Worm (Caenorhabditis elegans) whole organism, late embryonic: Measurements from ENCODE around the gene Y24D9B.1.
A peak's percentile ranks its signal among the peaks of the same experiment; 100 is the strongest.

ENCODE experiments used
- C08G9.2 ChIP-seq: sonication (generic microtip); optimal IDR thresholded peaks from 2 replicates; lab custom pipeline; 2016; ENCODE audit warnings: mild to moderate bottlenecking, missing genetic modification characterization, moderate library complexity, missing compliant biosample characterization
- C38D4.7 ChIP-seq: fragments of 200-800 bp; sonication (Bioruptor generic); optimal IDR thresholded peaks from 2 replicates; lab custom pipeline; 2018; ENCODE audit warnings: mild to moderate bottlenecking, missing genetic modification characterization, moderate library complexity, missing compliant biosample characterization
- F13H6.1 ChIP-seq: sonication (generic microtip); optimal IDR thresholded peaks from 2 replicates; lab custom pipeline; 2016; ENCODE audit warnings: missing genetic modification characterization, missing compliant biosample characterization
- K02D7.2 ChIP-seq: sonication (generic microtip); optimal IDR thresholded peaks from 2 replicates; lab custom pipeline; 2017; ENCODE audit warnings: mild to moderate bottlenecking, missing genetic modification characterization, missing compliant biosample characterization
- K09A11.1 ChIP-seq: sonication (generic microtip); optimal IDR thresholded peaks from 2 replicates; lab custom pipeline; 2017; ENCODE audit warnings: antibody characterized with exemption, mild to moderate bottlenecking, missing genetic modification characterization, missing compliant biosample characterization; ENCODE audit not compliant: insufficient read depth
- Y22D7AL.16 ChIP-seq: sonication (generic microtip); optimal IDR thresholded peaks from 2 replicates; lab custom pipeline; 2016; ENCODE audit warnings: missing genetic modification characterization, missing compliant biosample characterization
- ahr-1 ChIP-seq: sonication (generic microtip); optimal IDR thresholded peaks from 2 replicates; lab custom pipeline; 2016; ENCODE audit warnings: missing genetic modification characterization, missing compliant biosample characterization
- ama-1 ChIP-seq: fragments of 150-350 bp; optimal IDR thresholded peaks from 2 replicates; lab custom pipeline; 2014
- ceh-18 ChIP-seq: sonication (generic microtip); optimal IDR thresholded peaks from 2 replicates; lab custom pipeline; 2016; ENCODE audit warnings: missing genetic modification characterization, missing compliant biosample characterization
- ceh-30 ChIP-seq: fragments of 150-350 bp; optimal IDR thresholded peaks from 2 replicates; lab custom pipeline; 2014; ENCODE audit warnings: missing biosample characterization, missing genetic modification characterization
- ceh-31 ChIP-seq: sonication (generic microtip); optimal IDR thresholded peaks from 2 replicates; lab custom pipeline; 2016; ENCODE audit warnings: missing genetic modification characterization, missing compliant biosample characterization
- ceh-34 ChIP-seq: sonication (generic microtip); optimal IDR thresholded peaks from 2 replicates; lab custom pipeline; 2016; ENCODE audit warnings: mild to moderate bottlenecking, missing genetic modification characterization, missing compliant biosample characterization
- ceh-48 ChIP-seq: sonication (generic microtip); optimal IDR thresholded peaks from 2 replicates; lab custom pipeline; 2016; ENCODE audit warnings: missing genetic modification characterization, inconsistent platforms, missing compliant biosample characterization
- ceh-6 ChIP-seq: fragments of 200-800 bp; sonication (Bioruptor generic); optimal IDR thresholded peaks from 2 replicates; lab custom pipeline; 2018; ENCODE audit warnings: mild to moderate bottlenecking, missing genetic modification characterization, missing compliant biosample characterization
- che-1 ChIP-seq: sonication (generic microtip); optimal IDR thresholded peaks from 2 replicates; lab custom pipeline; 2016; ENCODE audit warnings: mild to moderate bottlenecking, missing genetic modification characterization, missing compliant biosample characterization
- elt-2 ChIP-seq: sonication (generic microtip); optimal IDR thresholded peaks from 2 replicates; lab custom pipeline; 2016; ENCODE audit warnings: missing genetic modification reagents, missing genetic modification characterization, missing compliant biosample characterization
- ets-4 ChIP-seq: sonication (generic microtip); optimal IDR thresholded peaks from 2 replicates; lab custom pipeline; 2016; ENCODE audit warnings: missing genetic modification characterization, missing compliant biosample characterization
- hlh-13 ChIP-seq: fragments of 200-800 bp; sonication (Bioruptor generic); optimal IDR thresholded peaks from 2 replicates; lab custom pipeline; 2018; ENCODE audit warnings: mild to moderate bottlenecking, missing genetic modification characterization, missing compliant biosample characterization
- hlh-15 ChIP-seq: sonication (generic microtip); optimal IDR thresholded peaks from 2 replicates; lab custom pipeline; 2016; ENCODE audit warnings: missing genetic modification characterization, missing compliant biosample characterization
- hlh-30 ChIP-seq: sonication (generic microtip); optimal IDR thresholded peaks from 2 replicates; lab custom pipeline; 2017; ENCODE audit warnings: antibody characterized with exemption, missing genetic modification characterization, missing compliant biosample characterization; ENCODE audit not compliant: insufficient read depth
- hlh-6 ChIP-seq: sonication (generic microtip); optimal IDR thresholded peaks from 2 replicates; lab custom pipeline; 2016; ENCODE audit warnings: missing genotype, missing genetic modification characterization, missing compliant biosample characterization
- hlh-8 ChIP-seq: sonication (generic microtip); optimal IDR thresholded peaks from 2 replicates; lab custom pipeline; 2016; ENCODE audit warnings: missing genotype, missing genetic modification characterization, missing compliant biosample characterization
- lim-6 ChIP-seq: sonication (generic microtip); optimal IDR thresholded peaks from 2 replicates; lab custom pipeline; 2016; ENCODE audit warnings: missing genetic modification characterization, missing compliant biosample characterization
- mec-3 ChIP-seq: sonication (generic microtip); optimal IDR thresholded peaks from 2 replicates; lab custom pipeline; 2016; ENCODE audit warnings: borderline replicate concordance, missing genetic modification characterization, missing compliant biosample characterization
- nfya-1 ChIP-seq: sonication (generic microtip); optimal IDR thresholded peaks from 2 replicates; lab custom pipeline; 2017; ENCODE audit warnings: missing genetic modification characterization, mild to moderate bottlenecking, missing compliant biosample characterization, antibody characterized with exemption, moderate library complexity
- nhr-232 ChIP-seq: sonication (generic microtip); optimal IDR thresholded peaks from 2 replicates; lab custom pipeline; 2016; ENCODE audit warnings: missing genetic modification characterization, missing compliant biosample characterization
- odd-2 ChIP-seq: sonication (generic microtip); optimal IDR thresholded peaks from 2 replicates; lab custom pipeline; 2017; ENCODE audit warnings: antibody characterized with exemption, mild to moderate bottlenecking, missing genetic modification characterization, missing compliant biosample characterization
- pag-3 ChIP-seq: sonication (generic microtip); optimal IDR thresholded peaks from 2 replicates; lab custom pipeline; 2016; ENCODE audit warnings: missing compliant biosample characterization, missing genetic modification characterization, borderline replicate concordance
- pros-1 ChIP-seq: fragments of 150-350 bp; optimal IDR thresholded peaks from 2 replicates; lab custom pipeline; 2014; ENCODE audit warnings: missing biosample characterization, missing genetic modification reagents, missing genetic modification characterization
- syd-9 ChIP-seq: sonication (generic microtip); optimal IDR thresholded peaks from 2 replicates; lab custom pipeline; 2016; ENCODE audit warnings: mild to moderate bottlenecking, missing genetic modification characterization, moderate library complexity, missing compliant biosample characterization
- ttx-3 ChIP-seq: sonication (generic microtip); optimal IDR thresholded peaks from 2 replicates; lab custom pipeline; 2016; ENCODE audit warnings: missing genetic modification reagents, missing genetic modification characterization, missing compliant biosample characterization
- zip-5 ChIP-seq: sonication (generic microtip); optimal IDR thresholded peaks from 2 replicates; lab custom pipeline; 2016; ENCODE audit warnings: missing genetic modification characterization, missing compliant biosample characterization
- ztf-16 ChIP-seq: sonication (generic microtip); optimal IDR thresholded peaks from 2 replicates; lab custom pipeline; 2017; ENCODE audit warnings: missing genetic modification characterization, missing compliant biosample characterization

The Y24D9B.1 gene

ce11 chrIV:4306317-4306716 lies 10.8 kb upstream of the Y24D9B.1 start:
- TF ChIP-seq ztf-16 (tag; lab: Kevin White, UChicago) (no peak), ceh-6 (GFP tag; lab: Kevin White, UChicago) (no peak), hlh-13 (no peak), ahr-1 (tag; lab: Kevin White, UChicago) (no peak), odd-2 (no peak), nhr-232 (no peak), hlh-6 (tag; lab: Kevin White, UChicago) (no peak)

- TF ChIP-seq ttx-3 (tag; lab: Kevin White, UChicago) (no peak), nfya-1 (tag; lab: Kevin White, UChicago) (no peak), che-1 (tag; lab: Kevin White, UChicago) (no peak), K09A11.1 (no peak), ama-1 (lab: Kevin White, UChicago) (no peak), ceh-30 (tag; lab: Kevin White, UChicago) (no peak), C08G9.2 (tag; lab: Kevin White, UChicago) (no peak), elt-2 (tag; lab: Kevin White, UChicago) (no peak), C38D4.7 (no peak), K02D7.2 (tag; lab: Kevin White, UChicago) (no peak), F13H6.1 (tag; lab: Kevin White, UChicago) (no peak), lim-6 (tag; lab: Kevin White, UChicago) (no peak), pros-1 (tag; lab: Kevin White, UChicago) (no peak), ceh-34 (no peak), hlh-15 (tag; lab: Kevin White, UChicago) (no peak), hlh-8 (tag; lab: Kevin White, UChicago) (no peak), ceh-31 (tag; lab: Kevin White, UChicago) (no peak), nhr-232 (no peak), hlh-6 (tag; lab: Kevin White, UChicago) (no peak), mec-3 (tag; lab: Kevin White, UChicago) (no peak)
Observed at ce11 chrIV:4307227-4307946, 9.8 kb upstream of the Y24D9B.1 start, which contains the start of gene set-9. set-9 (plus strand) TSS chrIV:4307896.

ce11 chrIV:4317638-4318037 lies 480 bp downstream of the Y24D9B.1 start:
- no peak for TF ChIP-seq pag-3 (tag; lab: Kevin White, UChicago)
- no peak for TF ChIP-seq ets-4 (tag; lab: Kevin White, UChicago)
- TF ChIP-seq ttx-3 (tag; lab: Kevin White, UChicago), result no peak
- no peak for TF ChIP-seq pros-1 (tag; lab: Kevin White, UChicago)
- TF ChIP-seq ceh-48, result peak; percentile 40
- no peak for TF ChIP-seq hlh-30 (tag; lab: Kevin White, UChicago)

ce11 chrIV:4318056-4318455 lies 898 bp downstream of the Y24D9B.1 start:
- no peak for TF ChIP-seq Y22D7AL.16 (tag; lab: Kevin White, UChicago)
- no peak for TF ChIP-seq nfya-1 (tag; lab: Kevin White, UChicago)
- TF ChIP-seq ceh-30 (tag; lab: Kevin White, UChicago), result no peak
- TF ChIP-seq nhr-232, result no peak
- TF ChIP-seq zip-5 (tag; lab: Kevin White, UChicago), result no peak
- TF ChIP-seq K09A11.1, result no peak
- no peak for TF ChIP-seq syd-9 (tag; lab: Kevin White, UChicago)
- no peak for TF ChIP-seq ahr-1 (tag; lab: Kevin White, UChicago)
- no peak for TF ChIP-seq hlh-15 (tag; lab: Kevin White, UChicago)
- TF ChIP-seq hlh-30 (tag; lab: Kevin White, UChicago), result no peak
- no peak for TF ChIP-seq ceh-18 (tag; lab: Kevin White, UChicago)
